Worm (Caenorhabditis elegans) whole organism, early embryonic: Measurements from ENCODE around the gene rgs-10.
A peak's percentile ranks its signal among the peaks of the same experiment; 100 is the strongest.

ENCODE experiments used
- B0310.2 ChIP-seq: sonication (generic microtip); optimal IDR thresholded peaks from 2 replicates; lab custom pipeline; 2016; ENCODE audit warnings: mild to moderate bottlenecking, missing genetic modification characterization, missing compliant biosample characterization
- F13C5.2 ChIP-seq: sonication (generic microtip); optimal IDR thresholded peaks from 2 replicates; lab custom pipeline; 2017; ENCODE audit warnings: mild to moderate bottlenecking, missing genetic modification characterization, inconsistent platforms, missing compliant biosample characterization
- aly-1 ChIP-seq: sonication (generic microtip); optimal IDR thresholded peaks from 2 replicates; lab custom pipeline; 2016; ENCODE audit warnings: missing genetic modification characterization, missing compliant biosample characterization
- ama-1 ChIP-seq: fragments of 150-350 bp; optimal IDR thresholded peaks from 2 replicates; lab custom pipeline; 2014
- ceh-13 ChIP-seq: fragments of 200-800 bp; sonication (Bioruptor generic); optimal IDR thresholded peaks from 2 replicates; lab custom pipeline; 2018; ENCODE audit warnings: mild to moderate bottlenecking, missing genetic modification characterization, missing compliant biosample characterization
- ceh-36 ChIP-seq: sonication (generic microtip); optimal IDR thresholded peaks from 2 replicates; lab custom pipeline; 2016; ENCODE audit warnings: missing genetic modification characterization, inconsistent platforms, missing compliant biosample characterization
- ets-7 ChIP-seq: sonication (generic microtip); optimal IDR thresholded peaks from 2 replicates; lab custom pipeline; 2016; ENCODE audit warnings: missing genotype, missing genetic modification characterization, missing compliant biosample characterization
- flt-1 ChIP-seq: fragments of 200-800 bp; sonication (Bioruptor generic); IDR thresholded peaks from 2 replicates; pipeline ENCODE4 v1.3.6; 2022; ENCODE audit warnings: missing genetic modification characterization, missing compliant biosample characterization
- hmbx-1 ChIP-seq: sonication (generic microtip); optimal IDR thresholded peaks from 2 replicates; lab custom pipeline; 2016; ENCODE audit warnings: mild to moderate bottlenecking, missing genetic modification characterization, missing compliant biosample characterization
- hmg-4 ChIP-seq: fragments of 200-800 bp; sonication (Bioruptor generic); optimal IDR thresholded peaks from 2 replicates; lab custom pipeline; 2018; ENCODE audit warnings: mild to moderate bottlenecking, missing genetic modification characterization, missing compliant biosample characterization
- hnd-1 ChIP-seq: sonication (generic microtip); optimal IDR thresholded peaks from 2 replicates; lab custom pipeline; 2016; ENCODE audit warnings: missing genetic modification characterization, missing compliant biosample characterization
- pes-1 ChIP-seq: fragments of 200-800 bp; sonication (Bioruptor generic); IDR thresholded peaks from 2 replicates; pipeline ENCODE4 v1.3.6; 2022; ENCODE audit warnings: missing genetic modification reagents, missing genetic modification characterization, missing compliant biosample characterization
- scrt-1 ChIP-seq: fragments of 200-800 bp; sonication (Bioruptor generic); IDR thresholded peaks from 2 replicates; pipeline ENCODE4 v1.3.6; 2022; ENCODE audit warnings: missing genetic modification characterization, missing compliant biosample characterization
- sea-1 ChIP-seq: fragments of 200-800 bp; sonication (Bioruptor generic); conservative IDR thresholded peaks from 2 replicates; pipeline ENCODE4 v1.3.6; 2022; ENCODE audit warnings: missing genetic modification characterization, missing compliant biosample characterization
- tbx-11 ChIP-seq: fragments of 200-800 bp; sonication (Bioruptor generic); IDR thresholded peaks from 2 replicates; pipeline ENCODE4 v1.3.6; 2022; ENCODE audit warnings: missing genetic modification characterization, missing compliant biosample characterization
- tbx-37 ChIP-seq: fragments of 200-800 bp; sonication (Bioruptor generic); conservative IDR thresholded peaks from 2 replicates; pipeline ENCODE4 v1.3.6; 2022; ENCODE audit warnings: missing genetic modification reagents, missing genetic modification characterization, missing compliant biosample characterization
- tra-4 ChIP-seq: sonication (generic microtip); optimal IDR thresholded peaks from 2 replicates; lab custom pipeline; 2017; ENCODE audit warnings: missing genetic modification characterization, missing compliant biosample characterization

rgs-10 gene

DNA sequence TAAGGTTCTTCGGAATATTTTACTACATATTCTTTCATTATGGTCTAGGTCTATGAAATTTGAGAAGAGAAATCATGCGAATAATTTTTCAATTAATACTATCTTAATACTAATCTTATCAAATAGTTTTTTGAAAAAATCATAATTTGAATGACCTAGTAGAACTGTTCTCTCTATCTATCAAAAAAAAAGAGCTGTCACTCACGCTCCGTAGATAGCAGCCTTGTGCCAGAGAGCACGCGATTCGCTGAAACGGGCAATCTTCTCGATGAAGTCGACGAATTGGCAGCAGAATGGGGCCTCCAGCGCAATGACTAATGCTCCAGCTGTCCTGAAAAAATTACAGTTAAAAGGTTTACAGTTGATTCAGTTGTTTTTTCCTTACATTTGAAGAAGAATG, 7.1 kb downstream of the rgs-10 start:
- no peak for TF ChIP-seq flt-1 (GFP tag; lab: Robert Waterston, UW)
- TF ChIP-seq F13C5.2 (tag; lab: Kevin White, UChicago), result no peak
- no peak for TF ChIP-seq hmbx-1
- no peak for TF ChIP-seq ceh-36
- no peak for TF ChIP-seq tbx-11 (GFP tag; lab: Robert Waterston, UW)
- no peak for TF ChIP-seq aly-1 (tag; lab: Kevin White, UChicago)
- no peak for TF ChIP-seq ama-1
- TF ChIP-seq ets-7, result no peak
- no peak for TF ChIP-seq sea-1 (GFP tag; lab: Robert Waterston, UW)
- no peak for TF ChIP-seq hmg-4 (GFP tag; lab: Kevin White, UChicago)
- TF ChIP-seq hnd-1 (tag; lab: Kevin White, UChicago), result no peak
- no peak for TF ChIP-seq pes-1 (GFP tag; lab: Robert Waterston, UW)
- TF ChIP-seq scrt-1, result no peak

ce11 chrX:14970221-14970801, 7.8 kb downstream of the rgs-10 start, which contains the start of the genes flwr-1 and tbc-1:
Gene flwr-1 (minus strand): TSS chrX:14970271.
Gene tbc-1 (plus strand): TSS chrX:14970751.
- TF ChIP-seq hnd-1 (tag; lab: Kevin White, UChicago) (no peak), F13C5.2 (tag; lab: Kevin White, UChicago) (peak; percentile 17)

- no peak for TF ChIP-seq tbx-37
- no peak for TF ChIP-seq ets-7
- no peak for TF ChIP-seq pes-1 (GFP tag; lab: Robert Waterston, UW)
- TF ChIP-seq sea-1 (GFP tag; lab: Robert Waterston, UW), result no peak
- no peak for TF ChIP-seq flt-1 (GFP tag; lab: Robert Waterston, UW)
- no peak for TF ChIP-seq scrt-1
- TF ChIP-seq ceh-36, result no peak
- no peak for TF ChIP-seq tbx-11 (GFP tag; lab: Robert Waterston, UW)
- TF ChIP-seq hnd-1 (tag; lab: Kevin White, UChicago), result no peak
- TF ChIP-seq F13C5.2 (tag; lab: Kevin White, UChicago), result no peak
- no peak for TF ChIP-seq hmbx-1
- TF ChIP-seq ceh-13 (GFP tag; lab: Kevin White, UChicago), result no peak
- no peak for TF ChIP-seq tra-4
- TF ChIP-seq aly-1 (tag; lab: Kevin White, UChicago), result no peak
- no peak for TF ChIP-seq B0310.2
- TF ChIP-seq ama-1, result no peak
- no peak for TF ChIP-seq hmg-4 (GFP tag; lab: Kevin White, UChicago)
Measured at ce11 chrX:14973085-14973484, 10.5 kb downstream of the rgs-10 start.

ce11 chrX:14975467-14976167, 13.1 kb downstream of the rgs-10 start, which contains the start of gene F20D1.3:
Gene F20D1.3 (plus strand): TSS chrX:14976117.
- TF ChIP-seq ceh-13 (GFP tag; lab: Kevin White, UChicago) (no peak), F13C5.2 (tag; lab: Kevin White, UChicago) (peak; percentile 2)

DNA sequence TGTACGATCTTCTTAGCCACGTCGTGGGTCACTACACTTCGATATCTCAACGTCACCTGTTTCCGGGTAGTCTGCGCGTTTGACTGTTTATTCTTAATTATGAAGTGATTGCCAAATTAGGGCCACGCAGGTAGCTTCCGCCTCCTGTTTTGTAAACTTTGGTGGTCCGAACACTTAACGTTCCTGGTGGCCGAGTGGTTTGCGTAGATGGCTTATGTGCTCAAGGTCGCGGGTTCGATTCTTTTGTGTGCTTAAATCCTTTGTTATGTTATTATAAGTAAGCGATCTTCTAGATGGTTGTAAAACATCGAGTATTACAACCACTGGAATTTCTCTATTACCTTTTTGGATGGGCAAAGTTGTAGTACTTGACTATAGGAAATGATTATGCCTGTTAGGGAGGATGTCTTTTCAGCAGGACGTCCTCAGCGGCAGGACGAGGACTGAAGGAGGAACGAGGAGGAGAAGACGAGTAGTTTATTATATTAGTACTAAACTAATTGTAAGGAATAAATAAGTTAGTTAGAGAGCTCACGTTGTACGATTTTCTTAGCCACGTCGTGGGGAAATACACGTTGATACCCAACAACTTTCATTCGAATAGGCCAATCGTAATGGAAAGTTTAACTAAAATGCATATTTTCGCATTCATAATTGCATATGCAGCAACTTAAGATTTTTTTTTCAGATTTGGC, 14.4 kb downstream of the rgs-10 start:
- TF ChIP-seq hmbx-1, result no peak
- TF ChIP-seq ama-1, result no peak
- TF ChIP-seq pes-1 (GFP tag; lab: Robert Waterston, UW), result no peak
- TF ChIP-seq ceh-36, result no peak
- TF ChIP-seq hmg-4 (GFP tag; lab: Kevin White, UChicago), result no peak
- no peak for TF ChIP-seq aly-1 (tag; lab: Kevin White, UChicago)
- no peak for TF ChIP-seq ceh-13 (GFP tag; lab: Kevin White, UChicago)
- no peak for TF ChIP-seq B0310.2
- no peak for TF ChIP-seq flt-1 (GFP tag; lab: Robert Waterston, UW)
- TF ChIP-seq tbx-11 (GFP tag; lab: Robert Waterston, UW), result no peak
- TF ChIP-seq scrt-1, result no peak
- no peak for TF ChIP-seq sea-1 (GFP tag; lab: Robert Waterston, UW)
- no peak for TF ChIP-seq ets-7
- no peak for TF ChIP-seq tra-4
- no peak for TF ChIP-seq tbx-37
- no peak for TF ChIP-seq F13C5.2 (tag; lab: Kevin White, UChicago)

ce11 chrX:14978756-14979155, 16.2 kb downstream of the rgs-10 start:
- TF ChIP-seq sea-1 (GFP tag; lab: Robert Waterston, UW), result no peak
- TF ChIP-seq flt-1 (GFP tag; lab: Robert Waterston, UW), result no peak
- TF ChIP-seq aly-1 (tag; lab: Kevin White, UChicago), result no peak
- no peak for TF ChIP-seq ceh-36

DNA sequence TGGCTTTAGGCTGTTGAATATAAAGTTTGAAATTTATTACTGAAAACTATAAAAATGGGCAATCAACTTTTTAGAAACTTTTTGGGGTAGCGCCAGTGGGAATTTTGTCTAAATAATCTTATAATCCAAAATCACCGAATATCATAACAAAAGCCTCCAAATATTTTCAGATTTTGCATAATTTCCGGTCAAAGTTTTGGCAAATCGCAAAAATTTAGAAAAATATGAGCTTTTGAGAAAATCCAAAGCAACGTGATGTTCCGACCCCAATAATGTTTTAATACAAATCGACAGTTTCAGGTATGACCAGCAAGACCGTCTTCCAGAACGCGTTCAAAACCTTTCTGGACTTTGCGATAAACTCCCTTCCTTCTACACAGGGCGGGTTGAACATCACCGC, 16.8 kb downstream of the rgs-10 start, which contains the start of gene emre-1:
Gene emre-1, plus strand, starts transcription at position 301 of the 400 bp plus-strand sequence.
- no peak for TF ChIP-seq scrt-1
- TF ChIP-seq pes-1 (GFP tag; lab: Robert Waterston, UW), result no peak
- TF ChIP-seq tbx-37, result no peak
- TF ChIP-seq hnd-1 (tag; lab: Kevin White, UChicago), result no peak

ce11 chrX:14982525-14982924, 20.0 kb downstream of the rgs-10 start, which contains the start of gene plp-2:
Gene plp-2 (minus strand): TSS chrX:14982804.
- TF ChIP-seq ama-1, result no peak
- TF ChIP-seq aly-1 (tag; lab: Kevin White, UChicago), result no peak
- TF ChIP-seq hnd-1 (tag; lab: Kevin White, UChicago), result no peak
- TF ChIP-seq ceh-36, result no peak
- no peak for TF ChIP-seq B0310.2
- TF ChIP-seq tbx-37, result no peak
- no peak for TF ChIP-seq scrt-1
- no peak for TF ChIP-seq pes-1 (GFP tag; lab: Robert Waterston, UW)
- TF ChIP-seq hmbx-1, result no peak
